Fruit fly (Drosophila melanogaster): ENCODE results near the gene Tm2.

Gene Tm2

DNA sequence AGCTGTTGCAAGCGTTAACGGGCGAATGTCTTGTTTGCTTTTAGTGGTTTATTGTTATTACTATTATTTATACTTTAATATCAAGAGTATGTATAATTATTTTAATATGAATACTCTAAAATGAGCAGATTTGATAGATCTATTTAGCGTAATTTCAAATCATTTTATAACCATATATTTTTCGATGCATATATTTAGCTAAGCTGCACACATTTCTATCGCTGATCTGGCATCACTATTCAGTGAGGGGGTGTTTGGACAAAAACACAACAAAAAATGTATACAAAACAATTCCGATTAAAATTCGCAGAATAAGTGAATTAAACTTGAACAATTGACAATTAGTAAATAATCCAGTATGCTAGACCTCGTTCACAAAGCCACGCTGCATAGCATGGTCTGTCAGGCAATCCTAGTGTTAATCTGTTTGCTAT is 41.0 kb downstream of the Tm2 start, which contains the start of the genes Trs33 and Tmtc4 (continued):
- TF ChIP-seq Gsc (GFP tag; IDR thresholded peaks at IDR 0.05) (no peak), MTF-1 (GFP tag; optimal IDR thresholded peaks at IDR 0.05; ENCODE audit: borderline replicate concordance) (no peak), CG12219 (GFP tag; optimal IDR thresholded peaks at IDR 0.05) (no peak), repo (GFP tag; optimal IDR thresholded peaks at IDR 0.05) (no peak), lov (optimal IDR thresholded peaks at IDR 0.05) (no peak), lov (GFP tag; IDR thresholded peaks at IDR 0.05) (no peak), Ssrp (tag; optimal IDR thresholded peaks at IDR 0.05) (no peak), knrl (GFP tag; IDR thresholded peaks at IDR 0.05; ENCODE audit: partially characterized antibody) (no peak), oc (tag; optimal IDR thresholded peaks at IDR 0.05) (peak; percentile 46), HHEX (GFP tag; optimal IDR thresholded peaks at IDR 0.05) (no peak), zen (tag; optimal IDR thresholded peaks at IDR 0.05) (no peak), sens (GFP tag) (peak; percentile 67), Lhr (GFP tag; optimal IDR thresholded peaks at IDR 0.05) (no peak), CG8359 (GFP tag; optimal IDR thresholded peaks at IDR 0.05; ENCODE audit: borderline replicate concordance) (no peak), CG3726 (GFP tag; IDR thresholded peaks at IDR 0.05) (no peak), CG6683 (GFP tag; optimal IDR thresholded peaks at IDR 0.05) (peak; percentile 9), peb (GFP tag; IDR thresholded peaks at IDR 0.05) (no peak), sna (GFP tag; IDR thresholded peaks at IDR 0.05; ENCODE audit: partially characterized antibody) (no peak), CG10979 (tag; optimal IDR thresholded peaks at IDR 0.05) (peak; percentile 14), CG15696 (tag; optimal IDR thresholded peaks at IDR 0.05) (peak; percentile 47), CG8089 (GFP tag; optimal IDR thresholded peaks at IDR 0.05) (no peak), CG14860 (GFP tag; IDR thresholded peaks at IDR 0.05; ENCODE audit: partially characterized antibody) (no peak), Kr (GFP tag; optimal IDR thresholded peaks at IDR 0.05) (no peak), CG11456 (GFP tag; IDR thresholded peaks at IDR 0.05) (no peak), gt (GFP tag; IDR thresholded peaks at IDR 0.05) (no peak), lab (GFP tag; optimal IDR thresholded peaks at IDR 0.05) (no peak), ssp (GFP tag; IDR thresholded peaks at IDR 0.05) (no peak), CG32772 (GFP tag; IDR thresholded peaks at IDR 0.05) (no peak), CG4360 (GFP tag; IDR thresholded peaks at IDR 0.05) (peak; percentile 41; the same call in 1 of the 2 replicates), Gug (GFP tag; IDR thresholded peaks at IDR 0.05) (no peak), prd (optimal IDR thresholded peaks at IDR 0.05) (no peak), prd (GFP tag; IDR thresholded peaks at IDR 0.05) (no peak), CG9797 (GFP tag; optimal IDR thresholded peaks at IDR 0.05) (no peak), Bgb (GFP tag; IDR thresholded peaks at IDR 0.05; ENCODE audit: partially characterized antibody) (no peak), dysf (GFP tag; IDR thresholded peaks at IDR 0.05) (no peak), Hr51 (GFP tag; optimal IDR thresholded peaks at IDR 0.05) (no peak), Xrp1 (GFP tag; IDR thresholded peaks at IDR 0.05) (no peak), Bdp1 (GFP tag; optimal IDR thresholded peaks at IDR 0.05) (no peak), CG1792 (GFP tag; optimal IDR thresholded peaks at IDR 0.05) (no peak), fu2 (GFP tag; optimal IDR thresholded peaks at IDR 0.05) (no peak), CG10274 (GFP tag; optimal IDR thresholded peaks at IDR 0.05) (no peak), CG11560 (tag; IDR thresholded peaks at IDR 0.05) (no peak), Dll (GFP tag; IDR thresholded peaks at IDR 0.05; ENCODE audit: partially characterized antibody) (0 out of 4 replicates have a peak, but pooled peaks have one; percentile 10), Drgx (GFP tag; IDR thresholded peaks at IDR 0.05) (no peak), CG4707 (GFP tag; optimal IDR thresholded peaks at IDR 0.05) (no peak), GATAe (GFP tag; conservative IDR thresholded peaks at IDR 0.05) (no peak), p53 (GFP tag; optimal IDR thresholded peaks at IDR 0.05) (no peak), E2f1 (GFP tag; IDR thresholded peaks at IDR 0.05) (no peak), pros (GFP tag; optimal IDR thresholded peaks at IDR 0.05) (no peak), Dbx (GFP tag; IDR thresholded peaks at IDR 0.05) (no peak), mam (GFP tag; optimal IDR thresholded peaks at IDR 0.05) (no peak), CG2116 (GFP tag; optimal IDR thresholded peaks at IDR 0.05) (peak; percentile 59)
